Fruit fly (Drosophila melanogaster): ENCODE measurements around the gene CG18764.
A peak's percentile ranks its signal among the peaks of the same experiment; 100 is the strongest.

CG18764 gene

dm6 chr3R:11673955-11674663 lies 47.4 kb downstream of the CG18764 start, which contains the start of gene CG14715:
CG14715 (plus strand) TSS chr3R:11674221.
- no peak for TF ChIP-seq CG17801 (GFP tag; optimal IDR thresholded peaks at IDR 0.05; ENCODE audit: partially characterized antibody)

- peak; percentile 97 for TF ChIP-seq CG17801 (GFP tag; optimal IDR thresholded peaks at IDR 0.05; ENCODE audit: partially characterized antibody)
These were observed 51.3 kb downstream of the CG18764 start, which contains the start of gene CG18476 for dm6 chr3R:11678016-11678415. CG18476 (minus strand) TSS chr3R:11678116.

Data from ovary, adult (tissue).